Fruit fly (Drosophila melanogaster) whole organism, prepupa: Measurements from ENCODE around the gene CG5863.
A peak's percentile ranks its signal among the peaks of the same experiment; 100 is the strongest.

Experiments
- CG10631 ChIP-seq: fragments of 200-800 bp; sonication (Bioruptor generic); optimal IDR thresholded peaks from 2 replicates; lab custom pipeline; 2016; ENCODE audit warnings: missing biosample characterization, missing genetic modification characterization
- CG10669 ChIP-seq: fragments of 200-800 bp; sonication (Bioruptor generic); optimal IDR thresholded peaks from 3 replicates; lab custom pipeline; 2018; ENCODE audit warnings: missing biosample characterization, mild to moderate bottlenecking, missing genetic modification characterization, moderate library complexity
- CG11294 ChIP-seq: fragments of 200-800 bp; sonication (Bioruptor generic); IDR thresholded peaks from 2 replicates; pipeline ENCODE4 v1.3.6; 2022; ENCODE audit warnings: missing biosample characterization, missing genetic modification characterization
- CG11762 ChIP-seq: fragments of 200-800 bp; sonication (Bioruptor generic); optimal IDR thresholded peaks from 3 replicates; lab custom pipeline; 2016; ENCODE audit warnings: missing biosample characterization, missing genetic modification characterization; ENCODE audit not compliant: insufficient read depth
- CG11902 ChIP-seq: fragments of 200-800 bp; sonication (Bioruptor generic); optimal IDR thresholded peaks from 3 replicates; lab custom pipeline; 2016; ENCODE audit warnings: missing biosample characterization, missing genetic modification characterization
- CG15336 ChIP-seq: fragments of 200-800 bp; sonication (Bioruptor generic); IDR thresholded peaks from 2 replicates; pipeline ENCODE4 v1.3.6; 2022; ENCODE audit warnings: missing biosample characterization, missing genetic modification characterization
- CG1621 ChIP-seq: fragments of 200-800 bp; sonication (Bioruptor generic); optimal IDR thresholded peaks from 3 replicates; lab custom pipeline; 2018; ENCODE audit warnings: missing biosample characterization, mild to moderate bottlenecking, missing genetic modification characterization
- CG3032 ChIP-seq: fragments of 200-800 bp; optimal IDR thresholded peaks from 2 replicates; lab custom pipeline; 2019; ENCODE audit warnings: missing biosample characterization, mild to moderate bottlenecking, missing genetic modification characterization, moderate library complexity
- CG31627 ChIP-seq: fragments of 200-800 bp; sonication (Bioruptor generic); optimal IDR thresholded peaks from 3 replicates; lab custom pipeline; 2016; ENCODE audit warnings: missing biosample characterization, missing genetic modification characterization
- CG32006 ChIP-seq: fragments of 200-800 bp; sonication (Bioruptor generic); optimal IDR thresholded peaks from 3 replicates; lab custom pipeline; 2017; ENCODE audit warnings: missing biosample characterization, mild to moderate bottlenecking, missing genetic modification characterization
- CG34406 ChIP-seq: fragments of 200-800 bp; sonication (Bioruptor generic); optimal IDR thresholded peaks from 3 replicates; lab custom pipeline; 2016; ENCODE audit warnings: missing biosample characterization, missing genetic modification characterization
- CG3919 ChIP-seq: fragments of 200-800 bp; sonication (Bioruptor generic); optimal IDR thresholded peaks from 3 replicates; lab custom pipeline; 2016; ENCODE audit warnings: missing biosample characterization, missing genetic modification characterization
- CG4318 ChIP-seq: fragments of 200-800 bp; sonication (Bioruptor generic); optimal IDR thresholded peaks from 3 replicates; lab custom pipeline; 2017; ENCODE audit warnings: missing biosample characterization, mild to moderate bottlenecking, missing genetic modification characterization
- CG6163 ChIP-seq: fragments of 200-800 bp; sonication (Bioruptor generic); IDR thresholded peaks from 3 replicates; pipeline ENCODE4 v1.3.6; 2022; ENCODE audit warnings: missing biosample characterization, missing genetic modification characterization
- CG6276 ChIP-seq: fragments of 200-800 bp; sonication (Bioruptor generic); optimal IDR thresholded peaks from 2 replicates; lab custom pipeline; 2017; ENCODE audit warnings: missing biosample characterization, mild to moderate bottlenecking, missing genetic modification characterization
- CG6792 ChIP-seq: fragments of 200-800 bp; sonication (Bioruptor generic); optimal IDR thresholded peaks from 3 replicates; lab custom pipeline; 2016; ENCODE audit warnings: missing biosample characterization, missing genetic modification characterization
- CG6808 ChIP-seq: fragments of 200-800 bp; sonication (Bioruptor generic); optimal IDR thresholded peaks from 3 replicates; lab custom pipeline; 2017; ENCODE audit warnings: missing biosample characterization, missing genetic modification characterization, mild to moderate bottlenecking, moderate library complexity, missing genetic modification reagents
- CG7368 ChIP-seq: fragments of 200-800 bp; sonication (Bioruptor generic); optimal IDR thresholded peaks from 3 replicates; lab custom pipeline; 2016; ENCODE audit warnings: missing biosample characterization, missing genetic modification characterization
- CG8119 ChIP-seq: fragments of 200-800 bp; sonication (Bioruptor generic); IDR thresholded peaks from 3 replicates; pipeline ENCODE4 v1.3.6; 2022; ENCODE audit warnings: missing biosample characterization, missing genetic modification characterization
- CG8319 ChIP-seq: fragments of 200-800 bp; sonication (Bioruptor generic); optimal IDR thresholded peaks from 3 replicates; lab custom pipeline; 2016; ENCODE audit warnings: missing biosample characterization, missing genetic modification characterization
- Eip75B ChIP-seq: fragments of 200-800 bp; sonication (Bioruptor generic); optimal IDR thresholded peaks from 3 replicates; lab custom pipeline; 2016; ENCODE audit warnings: missing biosample characterization, missing genetic modification characterization
- Eip78C ChIP-seq: fragments of 200-800 bp; sonication (Bioruptor generic); peaks from one replicate; lab custom pipeline; 2016; ENCODE audit warnings: missing biosample characterization, missing genetic modification characterization
- Eip93F ChIP-seq: fragments of 200-800 bp; sonication (Bioruptor generic); optimal IDR thresholded peaks from 2 replicates; lab custom pipeline; 2016; ENCODE audit warnings: missing biosample characterization, mild to moderate bottlenecking, missing genetic modification characterization
- Ets96B ChIP-seq: fragments of 200-800 bp; optimal IDR thresholded peaks from 2 replicates; lab custom pipeline; 2019; ENCODE audit warnings: missing biosample characterization, mild to moderate bottlenecking, missing genetic modification characterization, moderate library complexity
- Gug ChIP-seq: fragments of 200-800 bp; sonication (Bioruptor generic); IDR thresholded peaks from 2 replicates; pipeline ENCODE4 v1.3.6; 2022; ENCODE audit warnings: missing biosample characterization, missing genetic modification characterization
- Hr4 ChIP-seq: fragments of 200-800 bp; sonication (Bioruptor generic); optimal IDR thresholded peaks from 3 replicates; lab custom pipeline; 2016; ENCODE audit warnings: missing biosample characterization, missing genetic modification characterization
- Lpt ChIP-seq: fragments of 200-800 bp; sonication (Bioruptor generic); optimal IDR thresholded peaks from 3 replicates; lab custom pipeline; 2016; ENCODE audit warnings: missing biosample characterization, missing genetic modification characterization
- OdsH ChIP-seq: fragments of 200-800 bp; sonication (Bioruptor generic); optimal IDR thresholded peaks from 3 replicates; lab custom pipeline; 2016; ENCODE audit warnings: missing biosample characterization, missing genetic modification characterization
- Smox ChIP-seq: fragments of 200-800 bp; sonication (Bioruptor generic); optimal IDR thresholded peaks from 3 replicates; lab custom pipeline; 2016; ENCODE audit warnings: missing biosample characterization, missing genetic modification characterization
- Sox14 ChIP-seq: fragments of 200-800 bp; sonication (Bioruptor generic); optimal IDR thresholded peaks from 3 replicates; lab custom pipeline; 2016; ENCODE audit warnings: missing biosample characterization, missing genetic modification characterization
- Sox15 ChIP-seq: fragments of 200-800 bp; sonication (Bioruptor generic); optimal IDR thresholded peaks from 3 replicates; lab custom pipeline; 2016; ENCODE audit warnings: missing biosample characterization, missing genetic modification characterization
- achi ChIP-seq: fragments of 200-800 bp; sonication (Bioruptor generic); optimal IDR thresholded peaks from 3 replicates; lab custom pipeline; 2016; ENCODE audit warnings: missing biosample characterization, missing genetic modification characterization
- cyc ChIP-seq: fragments of 200-800 bp; sonication (Bioruptor generic); optimal IDR thresholded peaks from 3 replicates; lab custom pipeline; 2016; ENCODE audit warnings: missing biosample characterization, missing genetic modification characterization
- dac ChIP-seq: fragments of 200-800 bp; sonication (Bioruptor generic); optimal IDR thresholded peaks from 2 replicates; lab custom pipeline; 2017; ENCODE audit warnings: missing biosample characterization, mild to moderate bottlenecking, missing genetic modification characterization
- eg ChIP-seq: fragments of 200-800 bp; sonication (Bioruptor generic); IDR thresholded peaks from 3 replicates; pipeline ENCODE4 v1.3.6; 2022; ENCODE audit warnings: missing biosample characterization, missing genetic modification characterization
- fd59A ChIP-seq: fragments of 200-800 bp; sonication (Bioruptor generic); optimal IDR thresholded peaks from 2 replicates; lab custom pipeline; 2017; ENCODE audit warnings: missing biosample characterization, mild to moderate bottlenecking, missing genetic modification characterization, missing genetic modification reagents
- net ChIP-seq: fragments of 200-800 bp; sonication (Bioruptor generic); optimal IDR thresholded peaks from 3 replicates; lab custom pipeline; 2016; ENCODE audit warnings: missing biosample characterization, missing genetic modification characterization
- pdm3 ChIP-seq: fragments of 200-800 bp; sonication (Bioruptor generic); optimal IDR thresholded peaks from 3 replicates; lab custom pipeline; 2016; ENCODE audit warnings: missing biosample characterization, missing genetic modification characterization
- salr ChIP-seq, 2 experiments: fragments of 200-800 bp; sonication (Bioruptor generic); optimal IDR thresholded peaks; 3 replicates each; lab custom pipeline; 2016 to 2018; ENCODE audit warnings: missing biosample characterization in 2 of 2, missing genetic modification characterization in 2 of 2, mild to moderate bottlenecking in 1 of 2
- spab ChIP-seq: fragments of 200-800 bp; sonication (Bioruptor generic); optimal IDR thresholded peaks from 2 replicates; lab custom pipeline; 2017; ENCODE audit warnings: missing biosample characterization, mild to moderate bottlenecking, missing genetic modification characterization, missing genetic modification reagents
- ss ChIP-seq, 2 experiments: fragments of 200-800 bp; sonication (Bioruptor generic); optimal IDR thresholded peaks; 2 replicates in 1 of 2; 3 replicates in 1 of 2; lab custom pipeline; 2017 to 2018; ENCODE audit warnings: mild to moderate bottlenecking in 2 of 2, missing biosample characterization in 2 of 2, missing genetic modification characterization in 2 of 2, moderate library complexity in 1 of 2
- svp ChIP-seq: fragments of 200-800 bp; sonication (Bioruptor generic); peaks from one replicate; lab custom pipeline; 2016; ENCODE audit warnings: missing biosample characterization, missing genetic modification characterization

Gene CG5863

dm6 chr3R:17422102-17422501, 11.2 kb downstream of the CG5863 start, which contains the start of gene CG14332:
TSS of gene CG14332 (minus strand) at chr3R:17422202.
- TF ChIP-seq CG11902: no peak
- no peak for TF ChIP-seq Ets96B (tag; lab: Kevin White, UChicago)
- no peak for TF ChIP-seq Sox14
- no peak for TF ChIP-seq CG34406

- peak; percentile 35 for TF ChIP-seq svp (GFP tag; lab: Kevin White, UChicago)
- no peak for TF ChIP-seq achi (GFP tag; lab: Kevin White, UChicago)
- TF ChIP-seq CG8119: 0 out of 3 replicates have a peak, but pooled peaks have one; percentile 19
- no peak for TF ChIP-seq cyc (GFP tag; lab: Kevin White, UChicago)
These were observed 14.6 kb downstream of the CG5863 start, which contains the start of gene cysu for dm6 chr3R:17425417-17425915. TSS of gene cysu (plus strand) at chr3R:17425768.

- TF ChIP-seq fd59A: no peak
- no peak for TF ChIP-seq cyc (GFP tag; lab: Kevin White, UChicago)
- no peak for TF ChIP-seq Sox15 (GFP tag; lab: Kevin White, UChicago)
- no peak for TF ChIP-seq spab (GFP tag; lab: Kevin White, UChicago)
- no peak for TF ChIP-seq CG1621 (tag; lab: Kevin White, UChicago)
- no peak for TF ChIP-seq salr (GFP tag; optimal IDR thresholded peaks at IDR 0.05; lab: Kevin White, UChicago)
- TF ChIP-seq Smox (GFP tag; lab: Kevin White, UChicago): no peak
- TF ChIP-seq CG11294 (GFP tag; lab: Robert Waterston, UW): no peak
- no peak for TF ChIP-seq CG8319 (GFP tag; lab: Kevin White, UChicago)
- no peak for TF ChIP-seq Gug
- no peak for TF ChIP-seq CG11762 (GFP tag; lab: Kevin White, UChicago)
- no peak for TF ChIP-seq CG6792 (GFP tag; lab: Kevin White, UChicago)
- no peak for TF ChIP-seq CG8119
- TF ChIP-seq CG4318 (GFP tag; lab: Kevin White, UChicago): no peak
- no peak for TF ChIP-seq Hr4
- TF ChIP-seq, all 60 proteins: peak for 0
These were observed 15.4 kb downstream of the CG5863 start for dm6 chr3R:17426265-17426664.

- TF ChIP-seq CG10669: no peak
- TF ChIP-seq dac (GFP tag; lab: Kevin White, UChicago): peak; percentile 35
- TF ChIP-seq CG11294 (GFP tag; lab: Robert Waterston, UW): peak; percentile 30; the same call in 1 of the 2 replicates
- TF ChIP-seq CG3919 (GFP tag; lab: Kevin White, UChicago): peak; percentile 8
- TF ChIP-seq Eip75B (GFP tag; lab: Kevin White, UChicago): no peak
- TF ChIP-seq OdsH (GFP tag; lab: Kevin White, UChicago): peak; percentile 37
- TF ChIP-seq CG6163: 0 out of 3 replicates have a peak, but pooled peaks have one; percentile 41
- TF ChIP-seq Eip78C (GFP tag; lab: Kevin White, UChicago): no peak
- peak; percentile 17 for TF ChIP-seq Lpt (GFP tag; lab: Kevin White, UChicago)
- peak; percentile 19 for TF ChIP-seq achi (GFP tag; lab: Kevin White, UChicago)
- TF ChIP-seq CG10631 (GFP tag; lab: Kevin White, UChicago): no peak
- TF ChIP-seq eg (GFP tag; lab: Robert Waterston, UW): peak; percentile 66
- no peak for TF ChIP-seq Eip93F (GFP tag; lab: Kevin White, UChicago)
- TF ChIP-seq CG7368 (GFP tag; lab: Kevin White, UChicago): no peak
- TF ChIP-seq pdm3 (GFP tag; lab: Kevin White, UChicago): peak; percentile 42
- TF ChIP-seq CG11762 (GFP tag; lab: Kevin White, UChicago): no peak
- peak; percentile 27 for TF ChIP-seq CG4318 (GFP tag; lab: Kevin White, UChicago)
- peak; percentile 53 for TF ChIP-seq CG6276 (GFP tag; lab: Kevin White, UChicago)
- TF ChIP-seq CG31627: no peak
- peak; percentile 75 for TF ChIP-seq Hr4
- TF ChIP-seq cyc (GFP tag; lab: Kevin White, UChicago): no peak
- TF ChIP-seq net: peak; percentile 23
- no peak for TF ChIP-seq CG11902
- TF ChIP-seq CG8119: peak; percentile 55; the same call in 2 of the 3 replicates
- no peak for TF ChIP-seq CG6808 (GFP tag; lab: Kevin White, UChicago)
- peak; percentile 69 for TF ChIP-seq CG15336
- no peak for TF ChIP-seq ss (GFP tag; optimal IDR thresholded peaks at IDR 0.05; lab: Kevin White, UChicago)
- TF ChIP-seq CG3032 (tag; lab: Kevin White, UChicago): no peak
- peak; percentile 73 for TF ChIP-seq CG32006 (GFP tag; lab: Kevin White, UChicago)
- peak; percentile 40; the same call in 1 of the 2 replicates for TF ChIP-seq Gug
These were observed 19.6 kb downstream of the CG5863 start for dm6 chr3R:17430481-17430880.
